Worm (Caenorhabditis elegans): ENCODE measurements around the gene C49A9.9.

The C49A9.9 gene

DNA sequence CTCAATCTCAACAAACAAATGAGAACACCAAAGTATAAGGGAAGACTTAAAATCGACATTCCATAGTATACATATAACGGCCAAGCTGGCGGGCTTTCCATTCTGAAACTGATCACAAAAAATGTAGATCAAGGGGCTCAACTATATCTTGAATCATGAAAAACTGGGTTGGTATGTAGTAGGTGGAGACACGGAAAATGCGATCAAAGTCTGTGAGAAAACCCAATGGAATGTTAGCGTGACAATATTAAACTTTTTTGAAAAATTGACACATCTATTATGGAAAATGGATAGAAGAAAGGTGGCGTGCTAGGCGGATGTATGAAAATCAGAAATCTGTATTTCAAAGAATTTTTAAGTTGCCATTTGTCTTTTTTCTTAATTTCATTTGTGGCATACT, 46.1 kb downstream of the C49A9.9 start, which contains the start of gene srv-28:
srv-28 (minus strand) TSS at position 101 of the 400 bp plus-strand sequence.
- TF ChIP-seq flt-1 (GFP tag; IDR thresholded peaks at IDR 0.05) (no peak), tab-1 (GFP tag; IDR thresholded peaks at IDR 0.05) (no peak), T22C8.4 (GFP tag; IDR thresholded peaks at IDR 0.05) (no peak), klf-2 (GFP tag; conservative IDR thresholded peaks at IDR 0.05) (no peak), cog-1 (tag; optimal IDR thresholded peaks at IDR 0.05) (no peak)

DNA sequence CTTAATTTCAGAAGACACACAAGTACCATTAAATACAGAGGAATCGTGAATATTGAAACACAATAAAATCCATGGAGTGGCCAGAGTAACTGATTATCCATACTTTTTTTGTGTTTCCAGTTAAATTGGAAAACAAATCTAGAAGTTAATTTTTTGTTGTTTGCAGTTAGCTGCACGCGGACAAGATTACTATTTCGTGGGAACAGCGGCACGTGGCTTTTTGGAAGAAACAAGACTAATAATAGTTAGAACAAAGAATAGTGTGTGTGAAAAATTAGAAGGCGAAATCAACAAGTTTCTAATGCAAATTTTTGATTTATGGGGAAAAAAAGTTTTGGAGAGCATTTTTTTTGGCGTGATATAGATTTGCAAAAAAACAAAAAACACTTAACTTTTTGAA, 49.3 kb downstream of the C49A9.9 start, which contains the start of gene srv-29:
srv-29 (minus strand) TSS at position 101 of the 400 bp plus-strand sequence.
- TF ChIP-seq flt-1 (GFP tag; IDR thresholded peaks at IDR 0.05), result no peak
- no peak for TF ChIP-seq cog-1 (tag; optimal IDR thresholded peaks at IDR 0.05)
- TF ChIP-seq T22C8.4 (GFP tag; IDR thresholded peaks at IDR 0.05), result no peak
- no peak for TF ChIP-seq tab-1 (GFP tag; IDR thresholded peaks at IDR 0.05)
- no peak for TF ChIP-seq klf-2 (GFP tag; conservative IDR thresholded peaks at IDR 0.05)
- TF ChIP-seq med-1 (GFP tag; optimal IDR thresholded peaks at IDR 0.05; ENCODE audit: insufficient read depth), result no peak
- no peak for TF ChIP-seq ztf-23 (GFP tag; IDR thresholded peaks at IDR 0.05)
- TF ChIP-seq ref-1 (GFP tag; conservative IDR thresholded peaks at IDR 0.05), result no peak
- TF ChIP-seq ztf-29 (GFP tag; IDR thresholded peaks at IDR 0.05), result no peak
